Worm (Caenorhabditis elegans) whole organism, L4 larva: Measurements from ENCODE around the gene idpc-4.

Experiments used
- F37D6.2 ChIP-seq: sonication (generic microtip); optimal IDR thresholded peaks from 2 replicates; lab custom pipeline; 2016; ENCODE audit warnings: mild to moderate bottlenecking, missing genetic modification characterization, missing compliant biosample characterization
- F49E8.2 ChIP-seq: sonication (generic microtip); optimal IDR thresholded peaks from 2 replicates; lab custom pipeline; 2016; ENCODE audit warnings: missing compliant biosample characterization, mild to moderate bottlenecking, missing genetic modification characterization, borderline replicate concordance
- T26A8.4 ChIP-seq: fragments of 200-800 bp; sonication (Bioruptor generic); IDR thresholded peaks from 2 replicates; pipeline ENCODE4 v1.3.6; 2022; ENCODE audit warnings: missing genetic modification characterization, missing compliant biosample characterization
- Y48G9A.11 ChIP-seq: fragments of 200-800 bp; sonication (Bioruptor generic); IDR thresholded peaks from 2 replicates; pipeline ENCODE4 v1.3.6; 2022; ENCODE audit warnings: missing genetic modification reagents, missing genetic modification characterization, missing compliant biosample characterization
- ZK546.5 ChIP-seq, 2 experiments: sonication (generic microtip); optimal IDR thresholded peaks; 2 replicates each; lab custom pipeline; 2017; ENCODE audit warnings: missing biosample characterization in 2 of 2, missing genetic modification characterization in 2 of 2
- aha-1 ChIP-seq: fragments of 150-350 bp; peaks from one replicate; lab custom pipeline; 2014; ENCODE audit warnings: missing biosample characterization, missing genetic modification characterization
- ama-1 ChIP-seq: fragments of 150-350 bp; optimal IDR thresholded peaks from 2 replicates; lab custom pipeline; 2014; ENCODE audit warnings: inconsistent platforms, mixed read lengths
- arid-1 ChIP-seq: fragments of 200-800 bp; sonication (Bioruptor generic); conservative IDR thresholded peaks from 2 replicates; pipeline ENCODE4 v1.3.6; 2022; ENCODE audit warnings: missing genetic modification reagents, missing genetic modification characterization, missing compliant biosample characterization
- ceh-20 ChIP-seq: fragments of 200-800 bp; sonication (Bioruptor generic); IDR thresholded peaks from 2 replicates; pipeline ENCODE4 v1.3.6; 2022; ENCODE audit warnings: missing genetic modification reagents, missing genetic modification characterization, missing compliant biosample characterization
- ceh-44 ChIP-seq: fragments of 200-800 bp; sonication (Bioruptor generic); IDR thresholded peaks from 2 replicates; pipeline ENCODE4 v1.3.6; 2022; ENCODE audit warnings: missing genetic modification reagents, missing genetic modification characterization, missing compliant biosample characterization
- ctbp-1 ChIP-seq: fragments of 200-800 bp; sonication (Bioruptor generic); IDR thresholded peaks from 2 replicates; pipeline ENCODE4 v1.3.6; 2022; ENCODE audit warnings: missing genetic modification reagents, missing genetic modification characterization, missing compliant biosample characterization
- daf-16 ChIP-seq, 3 experiments: sonication (generic microtip); optimal IDR thresholded peaks; 2 replicates each; lab custom pipeline; 2016 to 2017; ENCODE audit warnings: missing genetic modification characterization in 3 of 3, missing genetic modification reagents in 3 of 3, mild to moderate bottlenecking in 2 of 3, missing compliant biosample characterization in 2 of 3, missing biosample characterization in 1 of 3, moderate library complexity in 1 of 3
- dmd-9 ChIP-seq: fragments of 200-800 bp; sonication (Bioruptor generic); IDR thresholded peaks from 2 replicates; pipeline ENCODE4 v1.3.6; 2022; ENCODE audit warnings: missing genetic modification reagents, missing genetic modification characterization, missing compliant biosample characterization
- dpl-1 ChIP-seq: fragments of 150-350 bp; optimal IDR thresholded peaks from 2 replicates; lab custom pipeline; 2014; ENCODE audit warnings: missing biosample characterization, missing genetic modification reagents, missing genetic modification characterization
- duxl-1 ChIP-seq: sonication (generic microtip); optimal IDR thresholded peaks from 2 replicates; lab custom pipeline; 2016; ENCODE audit warnings: mild to moderate bottlenecking, missing genetic modification characterization, moderate library complexity, missing compliant biosample characterization; ENCODE audit not compliant: poor library complexity
- dve-1 ChIP-seq: sonication (generic microtip); optimal IDR thresholded peaks from 2 replicates; lab custom pipeline; 2017; ENCODE audit warnings: antibody characterized with exemption, mild to moderate bottlenecking, missing genetic modification characterization, missing compliant biosample characterization; ENCODE audit not compliant: insufficient read depth
- egl-27 ChIP-seq: sonication (generic microtip); optimal IDR thresholded peaks from 3 replicates; lab custom pipeline; 2017; ENCODE audit warnings: missing biosample characterization, missing genetic modification reagents, missing genetic modification characterization
- fkh-10 ChIP-seq: fragments of 150-350 bp; optimal IDR thresholded peaks from 2 replicates; lab custom pipeline; 2014; ENCODE audit warnings: missing biosample characterization, missing genetic modification reagents, missing genetic modification characterization
- lin-15B ChIP-seq: fragments of 150-350 bp; sonication (generic microtip); optimal IDR thresholded peaks from 3 replicates; lab custom pipeline; 2014; ENCODE audit warnings: missing biosample characterization, missing genetic modification characterization
- lin-39 ChIP-seq: fragments of 150-350 bp; optimal IDR thresholded peaks from 2 replicates; lab custom pipeline; 2014; ENCODE audit warnings: missing biosample characterization, missing genetic modification reagents, missing genetic modification characterization
- madf-9 ChIP-seq: fragments of 200-800 bp; sonication (Bioruptor generic); conservative IDR thresholded peaks from 2 replicates; pipeline ENCODE4 v1.3.6; 2022; ENCODE audit warnings: missing genetic modification reagents, missing genetic modification characterization, missing compliant biosample characterization
- mdl-1 ChIP-seq, 2 experiments: fragments of 150-350 bp in 1 of 2; sonication (generic microtip) in 1 of 2; optimal IDR thresholded peaks; 2 replicates each; lab custom pipeline; 2014 to 2017; ENCODE audit warnings: missing biosample characterization in 2 of 2, missing genetic modification characterization in 2 of 2
- nhr-102 ChIP-seq: sonication (generic microtip); optimal IDR thresholded peaks from 2 replicates; lab custom pipeline; 2016; ENCODE audit warnings: mild to moderate bottlenecking, missing genetic modification characterization, moderate library complexity, missing compliant biosample characterization
- nhr-11 ChIP-seq: fragments of 150-350 bp; optimal IDR thresholded peaks from 2 replicates; lab custom pipeline; 2014; ENCODE audit warnings: missing biosample characterization, missing genetic modification characterization
- nhr-28 ChIP-seq: fragments of 150-350 bp; optimal IDR thresholded peaks from 2 replicates; lab custom pipeline; 2014; ENCODE audit warnings: missing biosample characterization, missing genetic modification characterization
- nhr-41 ChIP-seq: fragments of 200-800 bp; sonication (Bioruptor generic); IDR thresholded peaks from 2 replicates; pipeline ENCODE4 v1.3.6; 2022; ENCODE audit warnings: missing genetic modification reagents, missing genetic modification characterization, missing compliant biosample characterization
- nhr-76 ChIP-seq: fragments of 150-350 bp; optimal IDR thresholded peaks from 2 replicates; lab custom pipeline; 2014; ENCODE audit warnings: missing biosample characterization, missing genetic modification characterization
- php-3 ChIP-seq: fragments of 200-800 bp; sonication (Bioruptor generic); IDR thresholded peaks from 2 replicates; pipeline ENCODE4 v1.3.6; 2022; ENCODE audit warnings: missing genetic modification reagents, missing genetic modification characterization, missing compliant biosample characterization
- pqm-1 ChIP-seq: sonication (generic microtip); optimal IDR thresholded peaks from 2 replicates; lab custom pipeline; 2017; ENCODE audit warnings: missing biosample characterization, missing genetic modification characterization
- spr-3 ChIP-seq: fragments of 200-800 bp; sonication (Bioruptor generic); optimal IDR thresholded peaks from 2 replicates; lab custom pipeline; 2018; ENCODE audit warnings: mild to moderate bottlenecking, missing genetic modification characterization, missing compliant biosample characterization
- tra-1 ChIP-seq: fragments of 200-800 bp; sonication (Bioruptor generic); IDR thresholded peaks from 2 replicates; pipeline ENCODE4 v1.3.6; 2022; ENCODE audit warnings: missing genetic modification reagents, missing genetic modification characterization, missing compliant biosample characterization
- unc-39 ChIP-seq: sonication (generic microtip); optimal IDR thresholded peaks from 2 replicates; lab custom pipeline; 2017; ENCODE audit warnings: missing biosample characterization, missing genetic modification characterization
- unc-62 ChIP-seq, 3 experiments: fragments of 150-350 bp in 1 of 3; sonication (generic microtip); optimal IDR thresholded peaks in 2 of 3; peaks in 1 of 3; 1 replicate in 1 of 3; 2 replicates in 2 of 3; lab custom pipeline; 2014 to 2017; ENCODE audit warnings: missing biosample characterization in 3 of 3, missing genetic modification characterization in 3 of 3, missing genetic modification reagents in 3 of 3, missing genotype in 1 of 3
- zip-11 ChIP-seq: fragments of 200-800 bp; sonication (Bioruptor generic); IDR thresholded peaks from 2 replicates; pipeline ENCODE4 v1.3.6; 2022; ENCODE audit warnings: missing genetic modification characterization, missing compliant biosample characterization
- ztf-11 ChIP-seq: fragments of 150-350 bp; optimal IDR thresholded peaks from 2 replicates; lab custom pipeline; 2014; ENCODE audit warnings: missing biosample characterization, missing genetic modification characterization
- ztf-7 ChIP-seq: fragments of 150-350 bp; optimal IDR thresholded peaks from 2 replicates; lab custom pipeline; 2014; ENCODE audit warnings: missing biosample characterization, missing genetic modification characterization

idpc-4 gene

ce11 chrV:9664620-9665019, 39.4 kb downstream of the idpc-4 start (continued):
- TF ChIP-seq dpl-1 (GFP tag; lab: Kevin White, UChicago): no peak
- no peak for TF ChIP-seq madf-9 (GFP tag; lab: Robert Waterston, UW)
- peak; percentile 50; the same call in 1 of the 2 replicates for TF ChIP-seq ctbp-1 (GFP tag; lab: Robert Waterston, UW)
- no peak for TF ChIP-seq tra-1 (GFP tag; lab: Robert Waterston, UW)
- TF ChIP-seq zip-11: no peak
- TF ChIP-seq nhr-11 (tag; lab: Kevin White, UChicago): no peak
- TF ChIP-seq arid-1: no peak
- no peak for TF ChIP-seq unc-62 (GFP tag; optimal IDR thresholded peaks at IDR 0.05 in 1 of 2; lab: Kevin White, UChicago)
- no peak for TF ChIP-seq unc-62 (tag; optimal IDR thresholded peaks at IDR 0.05; lab: Kevin White, UChicago)
- TF ChIP-seq F37D6.2 (tag; lab: Kevin White, UChicago): no peak
- no peak for TF ChIP-seq ceh-20 (GFP tag; lab: Robert Waterston, UW)
- TF ChIP-seq duxl-1 (tag; lab: Kevin White, UChicago): no peak
- no peak for TF ChIP-seq nhr-76 (tag; lab: Kevin White, UChicago)
- no peak for TF ChIP-seq F49E8.2 (tag; lab: Kevin White, UChicago)
- TF ChIP-seq ceh-44: no peak
- TF ChIP-seq T26A8.4 (GFP tag; lab: Robert Waterston, UW): no peak
- no peak for TF ChIP-seq lin-15B (tag; lab: Kevin White, UChicago)
- no peak for TF ChIP-seq unc-39 (tag; lab: Kevin White, UChicago)
- TF ChIP-seq nhr-41 (GFP tag; lab: Robert Waterston, UW): no peak
- TF ChIP-seq mdl-1 (tag; optimal IDR thresholded peaks at IDR 0.05; lab: Kevin White, UChicago): peak in 1 of 2 experiments; percentile 48
- peak; percentile 96 for TF ChIP-seq aha-1 (tag; lab: Kevin White, UChicago)
- no peak for TF ChIP-seq ztf-7 (tag; lab: Kevin White, UChicago)
- no peak for TF ChIP-seq ZK546.5 (tag; optimal IDR thresholded peaks at IDR 0.05; lab: Kevin White, UChicago)
- peak; percentile 3 for TF ChIP-seq fkh-10
- TF ChIP-seq ama-1 (lab: Kevin White, UChicago): no peak

- TF ChIP-seq nhr-102: no peak
- TF ChIP-seq spr-3 (GFP tag; lab: Kevin White, UChicago): no peak
- TF ChIP-seq ztf-11: no peak
- peak in 1 of 2 experiments; percentile 6 for TF ChIP-seq unc-62 (GFP tag; optimal IDR thresholded peaks at IDR 0.05 in 1 of 2; lab: Kevin White, UChicago)
- TF ChIP-seq unc-62 (tag; optimal IDR thresholded peaks at IDR 0.05; lab: Kevin White, UChicago): no peak
- no peak for TF ChIP-seq egl-27 (tag; lab: Kevin White, UChicago)
- no peak for TF ChIP-seq dmd-9 (GFP tag; lab: Robert Waterston, UW)
Observed at ce11 chrV:9666394-9666793, 41.2 kb downstream of the idpc-4 start, which contains the start of gene ZK287.1. TSS of gene ZK287.1 (plus strand) at chrV:9666694.

DNA sequence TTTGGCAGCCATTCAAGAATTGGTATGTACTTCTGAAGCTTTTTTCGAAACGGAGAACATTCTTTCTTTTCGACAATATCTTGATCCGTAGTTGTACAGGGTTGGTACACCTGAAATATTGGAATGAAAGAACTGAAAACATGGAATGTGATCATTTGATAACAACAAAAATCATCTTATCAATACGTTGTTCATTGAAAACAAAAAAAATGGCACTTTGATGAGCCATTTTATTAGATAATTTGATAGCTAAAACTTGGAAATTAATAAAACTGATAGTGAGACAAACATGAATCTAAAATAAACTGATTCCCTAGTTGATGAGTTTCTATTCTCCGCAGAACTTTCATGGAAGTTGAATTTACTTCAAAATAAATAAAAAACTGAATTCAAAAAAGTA, 47.3 kb downstream of the idpc-4 start:
- TF ChIP-seq dve-1 (tag; lab: Kevin White, UChicago) (peak; percentile 56), lin-39 (tag; lab: Kevin White, UChicago) (no peak), php-3 (GFP tag; lab: Robert Waterston, UW) (peak; percentile 50), T26A8.4 (GFP tag; lab: Robert Waterston, UW) (no peak), daf-16 (GFP tag; optimal IDR thresholded peaks at IDR 0.05; lab: Kevin White, UChicago) (no peak), daf-16 (tag; optimal IDR thresholded peaks at IDR 0.05; lab: Kevin White, UChicago) (peak; percentile 76), pqm-1 (tag; lab: Kevin White, UChicago) (peak; percentile 30)
- TF ChIP-seq, all 104 proteins: peak for 4

DNA sequence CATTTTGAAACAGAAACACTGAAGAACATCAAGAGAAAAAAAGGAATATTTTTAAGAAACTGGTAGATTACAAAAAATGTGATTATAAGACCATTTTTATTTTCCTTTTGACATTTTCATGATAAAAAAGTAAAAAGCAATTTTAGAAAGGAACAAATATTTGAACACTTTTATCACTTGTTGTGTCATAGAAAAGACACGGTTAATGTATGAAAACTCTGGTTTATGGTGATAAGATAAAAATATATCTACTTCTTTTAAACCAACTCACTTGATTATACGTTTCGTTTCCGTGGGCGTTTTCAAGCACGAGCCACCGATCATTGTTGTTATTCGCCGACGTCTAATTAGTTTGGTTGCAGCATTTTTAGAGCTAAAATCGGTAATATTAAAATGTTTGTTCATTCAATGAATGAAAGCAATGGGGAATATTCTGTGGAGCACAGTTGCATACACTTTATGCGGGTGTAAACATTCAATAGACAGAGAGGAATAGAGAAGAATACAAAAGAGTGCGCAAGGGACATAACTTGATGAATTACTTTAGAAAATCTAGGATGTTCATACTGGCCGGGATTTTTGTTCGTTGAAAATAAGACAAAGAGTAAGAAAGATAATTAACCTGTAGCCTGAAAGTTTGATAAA, 48.1 kb downstream of the idpc-4 start, which contains the start of gene sulp-8:
sulp-8 (minus strand) TSS at position 469 of the 645 bp plus-strand sequence.
- no peak for TF ChIP-seq spr-3 (GFP tag; lab: Kevin White, UChicago)
- peak; percentile 30 for TF ChIP-seq nhr-28 (tag; lab: Kevin White, UChicago)
- TF ChIP-seq daf-16 (GFP tag; optimal IDR thresholded peaks at IDR 0.05; lab: Kevin White, UChicago): no peak
- peak; percentile 63 for TF ChIP-seq daf-16 (tag; optimal IDR thresholded peaks at IDR 0.05; lab: Kevin White, UChicago)
- no peak for TF ChIP-seq ama-1 (lab: Kevin White, UChicago)
- peak; percentile 25 for TF ChIP-seq dve-1 (tag; lab: Kevin White, UChicago)
- no peak for TF ChIP-seq Y48G9A.11 (GFP tag; lab: Robert Waterston, UW)
